Worm (Caenorhabditis elegans) whole organism, dauer: ENCODE results near the gene F21C10.1.

Experiments
- unc-62 ChIP-seq: sonication (generic microtip); optimal IDR thresholded peaks from 2 replicates; lab custom pipeline; 2017; ENCODE audit warnings: missing biosample characterization, missing genetic modification reagents, missing genetic modification characterization

Gene F21C10.1

ce11 chrV:9155616-9156015, 23.5 kb downstream of the F21C10.1 start:
- no peak for TF ChIP-seq unc-62 (GFP tag; lab: Kevin White, UChicago)

- no peak for TF ChIP-seq unc-62 (GFP tag; lab: Kevin White, UChicago)
Observed at ce11 chrV:9156679-9157078, 24.5 kb downstream of the F21C10.1 start, which contains the start of gene B0222.15. TSS of gene B0222.15 (minus strand) at chrV:9156779.

ce11 chrV:9157597-9157996, 25.5 kb downstream of the F21C10.1 start:
- TF ChIP-seq unc-62 (GFP tag; lab: Kevin White, UChicago) = no peak

- no peak for TF ChIP-seq unc-62 (GFP tag; lab: Kevin White, UChicago)
Observed at ce11 chrV:9160224-9160886, 28.2 kb downstream of the F21C10.1 start, which contains the start of gene col-144. TSS of gene col-144 (minus strand) at chrV:9160642.

ce11 chrV:9162118-9162729, 30.1 kb downstream of the F21C10.1 start:
- TF ChIP-seq unc-62 (GFP tag; lab: Kevin White, UChicago) = no peak

DNA sequence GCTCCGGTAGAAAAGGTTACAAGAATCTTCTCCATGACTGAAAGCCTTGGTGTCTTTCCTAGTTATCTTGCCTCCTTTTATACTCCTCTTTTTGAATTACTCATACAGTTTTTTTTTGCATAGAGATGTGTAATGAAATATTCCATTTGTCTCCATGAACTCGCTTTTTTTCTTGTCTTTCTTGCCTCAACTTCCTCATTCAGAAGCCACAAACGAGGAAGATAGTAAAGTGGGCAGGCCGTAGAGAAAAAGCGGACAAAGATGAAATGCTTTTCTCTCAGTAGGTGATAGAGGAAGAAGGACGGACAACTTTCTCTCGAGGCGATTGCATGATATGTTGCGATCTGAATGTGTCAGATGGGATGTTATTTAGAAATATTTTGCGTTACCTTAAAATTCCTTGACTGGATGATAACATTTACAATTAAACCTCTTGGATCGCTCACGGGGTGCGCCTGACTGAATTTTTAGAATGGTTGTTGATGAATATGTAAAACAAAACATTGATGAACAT, 30.9 kb downstream of the F21C10.1 start, which contains the start of gene col-145:
col-145 (minus strand) TSS at position 51 of the 514 bp plus-strand sequence.
- TF ChIP-seq unc-62 (GFP tag; lab: Kevin White, UChicago) = no peak

ce11 chrV:9163897-9164296, 31.8 kb downstream of the F21C10.1 start:
- TF ChIP-seq unc-62 (GFP tag; lab: Kevin White, UChicago) = no peak

- no peak for TF ChIP-seq unc-62 (GFP tag; lab: Kevin White, UChicago)
Observed at ce11 chrV:9165073-9165699, 33.0 kb downstream of the F21C10.1 start, which contains the start of gene col-10. TSS of gene col-10 (minus strand) at chrV:9165307.

- TF ChIP-seq unc-62 (GFP tag; lab: Kevin White, UChicago) = no peak
Observed at ce11 chrV:9166306-9166705, 34.2 kb downstream of the F21C10.1 start.

ce11 chrV:9168089-9168488, 35.9 kb downstream of the F21C10.1 start, which contains the start of gene B0222.11:
TSS of gene B0222.11 (minus strand) at chrV:9168189.
- no peak for TF ChIP-seq unc-62 (GFP tag; lab: Kevin White, UChicago)

DNA sequence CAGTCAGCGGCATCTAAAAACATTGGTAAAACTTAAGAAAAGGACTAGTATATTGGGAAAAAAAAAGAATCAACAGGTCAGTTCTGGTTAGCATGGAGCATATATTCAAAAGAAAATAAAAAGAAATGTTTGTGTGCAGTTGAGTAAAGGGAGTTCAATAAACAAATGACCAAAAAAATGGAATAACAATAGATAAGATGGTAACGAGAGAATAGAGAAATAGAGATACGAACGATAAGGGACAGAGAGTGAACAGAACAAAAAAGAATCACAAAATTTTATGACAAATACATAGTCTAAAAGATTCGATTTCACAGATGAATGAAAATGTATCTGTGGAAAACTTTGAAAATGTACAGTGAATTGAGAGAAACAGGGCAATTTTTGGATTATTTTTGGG, 40.8 kb downstream of the F21C10.1 start, which contains the start of gene gad-3:
gad-3 (minus strand) TSS at position 17 of the 400 bp plus-strand sequence.
- no peak for TF ChIP-seq unc-62 (GFP tag; lab: Kevin White, UChicago)

DNA sequence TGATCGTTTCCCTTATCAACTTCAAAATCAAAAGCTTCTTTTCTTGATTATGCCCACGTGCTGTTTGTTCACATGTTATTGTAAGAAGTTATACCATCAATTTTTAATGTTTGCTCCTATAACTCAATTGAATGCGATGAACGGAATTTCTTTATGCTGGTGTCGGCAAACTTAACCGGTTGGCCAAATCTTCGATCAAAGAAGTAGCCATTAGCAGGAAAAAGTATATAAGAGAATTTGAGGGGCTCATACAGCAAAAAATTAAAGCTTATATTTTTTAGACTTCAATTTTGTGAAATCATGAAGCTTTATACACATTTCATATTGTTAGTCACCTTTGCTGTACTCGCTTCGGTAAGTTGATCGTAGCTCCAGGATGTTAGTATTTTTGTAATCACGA, 41.6 kb downstream of the F21C10.1 start, which contains the start of gene pqn-16:
pqn-16 (plus strand) TSS at position 301 of the 400 bp plus-strand sequence.
- TF ChIP-seq unc-62 (GFP tag; lab: Kevin White, UChicago) = no peak

DNA sequence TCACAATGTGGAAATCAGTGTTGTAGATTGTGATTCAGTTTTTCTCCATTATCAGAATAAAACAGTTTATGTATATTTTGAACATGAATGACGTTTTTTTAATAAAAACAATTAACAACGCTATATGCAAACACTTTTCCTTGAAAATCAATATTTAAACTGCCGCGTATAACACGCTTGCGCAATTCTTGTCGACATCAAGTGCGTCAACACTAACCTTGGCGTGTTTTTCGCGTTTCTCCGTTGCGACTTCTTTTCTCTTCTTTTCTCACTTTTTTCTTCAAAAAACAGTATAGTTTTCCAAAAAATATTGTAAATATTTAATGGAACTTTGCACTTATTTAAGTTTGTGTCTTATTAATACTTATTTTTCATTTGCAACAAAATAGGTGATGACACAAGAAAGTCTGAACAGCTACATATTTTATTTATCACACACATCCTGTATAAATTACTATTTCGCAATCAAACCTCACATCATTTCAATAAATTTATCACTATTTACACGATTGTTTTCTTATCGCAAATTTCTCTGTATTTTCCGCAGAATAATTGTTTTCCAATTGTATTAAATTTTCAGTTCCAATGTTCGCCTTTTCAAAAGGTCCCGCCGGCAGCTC, 43.2 kb downstream of the F21C10.1 start, which contains the start of gene spas-1:
spas-1 (plus strand) TSS at position 572 of the 620 bp plus-strand sequence.
- no peak for TF ChIP-seq unc-62 (GFP tag; lab: Kevin White, UChicago)

DNA sequence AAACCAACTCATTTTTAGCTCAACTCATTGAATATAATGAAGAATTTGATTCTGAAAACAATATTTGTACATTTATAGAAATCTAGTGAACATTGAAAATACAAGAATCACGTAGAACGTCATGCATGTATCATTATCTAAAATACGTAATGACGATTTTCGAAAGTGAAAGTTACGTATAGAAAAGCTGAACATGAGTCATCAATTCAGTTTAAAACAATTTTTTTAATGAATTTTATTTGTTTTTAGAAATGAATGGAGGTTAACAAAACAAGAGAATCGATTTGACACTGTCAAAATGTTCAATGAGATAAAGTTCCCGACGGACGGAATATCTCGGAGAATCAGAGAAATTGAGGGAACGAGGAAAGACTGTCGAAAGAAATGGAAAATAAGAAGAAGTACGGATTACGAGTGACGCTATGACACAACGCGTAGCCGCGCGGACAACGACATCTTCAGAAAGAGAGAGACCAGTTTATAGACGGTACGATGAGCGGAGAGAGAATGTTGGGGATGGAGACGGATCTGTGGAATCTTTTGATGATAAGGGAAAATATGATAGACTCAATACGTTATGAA, 49.6 kb downstream of the F21C10.1 start, which contains the start of gene ptr-1:
ptr-1 (minus strand) TSS at position 51 of the 582 bp plus-strand sequence.
- no peak for TF ChIP-seq unc-62 (GFP tag; lab: Kevin White, UChicago)
